Worm (Caenorhabditis elegans) whole organism, L3 larva: Measurements from ENCODE around the gene spop-1.
"Not testable (repeated sequence)": the region's sequence is repeated elsewhere in the genome, so short reads cannot be mapped to it uniquely, and the experiment has no call there.

Experiments
- R02D3.7 ChIP-seq: fragments of 150-350 bp; optimal IDR thresholded peaks from 2 replicates; lab custom pipeline; 2014; ENCODE audit warnings: missing biosample characterization, missing genetic modification characterization
- daf-12 ChIP-seq: fragments of 150-350 bp; optimal IDR thresholded peaks from 2 replicates; lab custom pipeline; 2014; ENCODE audit warnings: missing biosample characterization, missing genetic modification reagents, missing genetic modification characterization
- nfya-1 ChIP-seq: sonication (generic microtip); optimal IDR thresholded peaks from 2 replicates; lab custom pipeline; 2017; ENCODE audit warnings: missing genetic modification characterization, mild to moderate bottlenecking, missing compliant biosample characterization, antibody characterized with exemption, moderate library complexity; ENCODE audit not compliant: insufficient read depth
- nhr-11 ChIP-seq: fragments of 150-350 bp; optimal IDR thresholded peaks from 2 replicates; lab custom pipeline; 2014; ENCODE audit warnings: missing biosample characterization, missing genetic modification characterization

ce11 chrIII:10050321-10050720, 47.6 kb downstream of the spop-1 start, which contains the start of gene T16G12.3:
- TF ChIP-seq R02D3.7, nfya-1, nhr-11, daf-12 (tag; lab: Kevin White, UChicago): not testable (repeated sequence)
